Worm (Caenorhabditis elegans) whole organism, early embryonic: ENCODE data around the gene R01H2.4.

Experiments used
- B0310.2 ChIP-seq: sonication (generic microtip); optimal IDR thresholded peaks from 2 replicates; lab custom pipeline; 2016; ENCODE audit warnings: mild to moderate bottlenecking, missing genetic modification characterization, missing compliant biosample characterization
- F13C5.2 ChIP-seq: sonication (generic microtip); optimal IDR thresholded peaks from 2 replicates; lab custom pipeline; 2017; ENCODE audit warnings: mild to moderate bottlenecking, missing genetic modification characterization, inconsistent platforms, missing compliant biosample characterization
- ama-1 ChIP-seq: fragments of 150-350 bp; optimal IDR thresholded peaks from 2 replicates; lab custom pipeline; 2014
- ceh-13 ChIP-seq: fragments of 200-800 bp; sonication (Bioruptor generic); optimal IDR thresholded peaks from 2 replicates; lab custom pipeline; 2018; ENCODE audit warnings: mild to moderate bottlenecking, missing genetic modification characterization, missing compliant biosample characterization
- ceh-36 ChIP-seq: sonication (generic microtip); optimal IDR thresholded peaks from 2 replicates; lab custom pipeline; 2016; ENCODE audit warnings: missing genetic modification characterization, inconsistent platforms, missing compliant biosample characterization
- ets-7 ChIP-seq: sonication (generic microtip); optimal IDR thresholded peaks from 2 replicates; lab custom pipeline; 2016; ENCODE audit warnings: missing genotype, missing genetic modification characterization, missing compliant biosample characterization
- flt-1 ChIP-seq: fragments of 200-800 bp; sonication (Bioruptor generic); IDR thresholded peaks from 2 replicates; pipeline ENCODE4 v1.3.6; 2022; ENCODE audit warnings: missing genetic modification characterization, missing compliant biosample characterization
- hmbx-1 ChIP-seq: sonication (generic microtip); optimal IDR thresholded peaks from 2 replicates; lab custom pipeline; 2016; ENCODE audit warnings: mild to moderate bottlenecking, missing genetic modification characterization, missing compliant biosample characterization
- pes-1 ChIP-seq: fragments of 200-800 bp; sonication (Bioruptor generic); IDR thresholded peaks from 2 replicates; pipeline ENCODE4 v1.3.6; 2022; ENCODE audit warnings: missing genetic modification reagents, missing genetic modification characterization, missing compliant biosample characterization
- sea-1 ChIP-seq: fragments of 200-800 bp; sonication (Bioruptor generic); conservative IDR thresholded peaks from 2 replicates; pipeline ENCODE4 v1.3.6; 2022; ENCODE audit warnings: missing genetic modification characterization, missing compliant biosample characterization

DNA sequence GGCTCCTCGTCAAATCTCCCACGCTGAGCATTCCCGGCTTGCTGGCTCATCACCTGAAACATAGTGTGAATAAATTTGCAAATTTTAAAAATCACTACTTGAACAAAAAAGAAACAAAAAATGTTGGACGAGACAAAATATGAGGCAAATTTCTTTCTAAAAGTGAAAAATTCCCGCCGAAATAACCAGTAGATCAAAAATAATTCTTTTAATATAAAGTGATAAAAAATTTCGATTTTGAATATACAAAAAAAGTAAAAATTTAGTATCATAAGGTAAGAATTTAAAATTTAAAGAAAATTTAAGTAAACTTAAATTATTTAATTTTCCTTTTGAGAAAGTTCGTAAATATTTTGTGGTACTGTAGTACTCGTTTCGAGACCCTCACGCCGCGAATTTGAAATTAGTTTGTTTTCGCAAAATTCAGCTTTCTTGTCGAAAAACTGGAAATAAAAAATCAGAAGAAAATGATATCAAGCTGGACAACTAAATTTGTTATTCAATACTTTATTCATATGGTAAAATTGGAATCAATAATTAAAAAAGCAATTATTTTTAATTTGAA lies 3.5 kb downstream of the R01H2.4 start, which contains the start of gene egg-2:
- TF ChIP-seq pes-1: no peak
- no peak for TF ChIP-seq sea-1 (GFP tag; lab: Robert Waterston, UW)
- TF ChIP-seq ama-1 (lab: Kevin White, UChicago): no peak
- no peak for TF ChIP-seq B0310.2
- no peak for TF ChIP-seq ceh-36 (tag; lab: Kevin White, UChicago)
- no peak for TF ChIP-seq F13C5.2 (tag; lab: Kevin White, UChicago)
- TF ChIP-seq hmbx-1 (tag; lab: Kevin White, UChicago): no peak
- TF ChIP-seq flt-1 (GFP tag; lab: Robert Waterston, UW): no peak
- no peak for TF ChIP-seq ets-7 (tag; lab: Kevin White, UChicago)
- TF ChIP-seq ceh-13 (GFP tag; lab: Kevin White, UChicago): no peak
